Fruit fly (Drosophila melanogaster): ENCODE data around the gene CG3581.

The CG3581 gene

DNA sequence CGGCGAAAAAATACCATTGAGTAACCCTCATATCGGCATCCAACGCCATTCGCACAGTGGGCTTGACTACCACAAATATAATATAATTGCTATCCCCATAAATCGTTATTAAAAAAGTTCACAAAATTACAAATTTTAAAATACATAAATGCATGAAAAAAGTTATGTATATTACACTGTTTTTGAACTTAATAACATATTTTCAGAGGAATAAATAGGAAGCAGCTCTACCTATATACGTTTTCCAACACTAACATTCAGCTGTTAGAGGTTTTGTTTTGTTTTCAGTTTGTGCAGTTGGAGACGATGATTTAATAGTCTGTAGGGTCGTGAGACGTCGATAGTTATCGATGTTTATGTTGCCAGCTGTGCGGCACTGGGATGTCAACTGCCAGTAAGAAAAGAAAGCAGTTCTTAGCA lies 28.5 kb upstream of the CG3581 start, which contains the start of the genes Ino80 and Aptx (continued):
- no peak for TF ChIP-seq sd (tag; optimal IDR thresholded peaks at IDR 0.05)
- TF ChIP-seq tll (GFP tag; optimal IDR thresholded peaks at IDR 0.05), result peak; percentile 41 to 61
- TF ChIP-seq fd102C (GFP tag; optimal IDR thresholded peaks at IDR 0.05), result peak; percentile 66
- peak; percentile 95 for TF ChIP-seq CG10654 (GFP tag; optimal IDR thresholded peaks at IDR 0.05)
- TF ChIP-seq exex (tag; optimal IDR thresholded peaks at IDR 0.05), result peak; percentile 62
- TF ChIP-seq CG18262 (tag; optimal IDR thresholded peaks at IDR 0.05), result peak; percentile 93
- no peak for TF ChIP-seq CG17568 (GFP tag; optimal IDR thresholded peaks at IDR 0.05)
- peak; percentile 93 for TF ChIP-seq twi (tag; optimal IDR thresholded peaks at IDR 0.05)
- peak; percentile 90 for TF ChIP-seq hb (GFP tag; IDR thresholded peaks at IDR 0.05; ENCODE audit: partially characterized antibody)
- peak; percentile 55 for TF ChIP-seq kah (GFP tag; optimal IDR thresholded peaks at IDR 0.05)
- TF ChIP-seq Hmx (GFP tag; optimal IDR thresholded peaks at IDR 0.05), result peak; percentile 85
- peak; percentile 92 for TF ChIP-seq CG10209 (GFP tag; optimal IDR thresholded peaks at IDR 0.05)
- peak; percentile 92 for TF ChIP-seq CG11456 (GFP tag; IDR thresholded peaks at IDR 0.05)
- TF ChIP-seq stwl (tag; optimal IDR thresholded peaks at IDR 0.05), result peak; percentile 97
- TF ChIP-seq CG9727 (GFP tag; optimal IDR thresholded peaks at IDR 0.05), result peak; percentile 94
- TF ChIP-seq cas (GFP tag; IDR thresholded peaks at IDR 0.05), result peak; percentile 86
- TF ChIP-seq dan (GFP tag; IDR thresholded peaks at IDR 0.05), result peak; percentile 71; the same call in 1 of the 2 replicates
- peak; percentile 92 for TF ChIP-seq CG7556 (GFP tag; optimal IDR thresholded peaks at IDR 0.05)
- TF ChIP-seq ara (GFP tag; IDR thresholded peaks at IDR 0.05), result peak; percentile 90
- TF ChIP-seq ems (GFP tag; optimal IDR thresholded peaks at IDR 0.05), result peak; percentile 96
- TF ChIP-seq gcm (GFP tag; optimal IDR thresholded peaks at IDR 0.05), result no peak
- TF ChIP-seq Bteb2 (GFP tag; optimal IDR thresholded peaks at IDR 0.05), result peak; percentile 92
- peak; percentile 84 for TF ChIP-seq dati (GFP tag; IDR thresholded peaks at IDR 0.05)
- TF ChIP-seq Trl (optimal IDR thresholded peaks at IDR 0.05), result no peak
- TF ChIP-seq Trl (GFP tag; optimal IDR thresholded peaks at IDR 0.05), result peak; percentile 95
- peak; percentile 94 for TF ChIP-seq shn (GFP tag; optimal IDR thresholded peaks at IDR 0.05)
- peak; percentile 94 for TF ChIP-seq CG4820 (GFP tag; optimal IDR thresholded peaks at IDR 0.05)
- TF ChIP-seq yki (optimal IDR thresholded peaks at IDR 0.05), result no peak
- TF ChIP-seq Optix (GFP tag; IDR thresholded peaks at IDR 0.05), result peak; percentile 80; the same call in 2 of the 3 replicates
- TF ChIP-seq CG4617 (GFP tag; optimal IDR thresholded peaks at IDR 0.05; ENCODE audit: borderline replicate concordance), result peak; percentile 85
- TF ChIP-seq HmgZ (tag; optimal IDR thresholded peaks at IDR 0.05), result peak; percentile 94
- TF ChIP-seq Doc3 (GFP tag; IDR thresholded peaks at IDR 0.05; ENCODE audit: partially characterized antibody), result peak; percentile 85
- no peak for TF ChIP-seq hth (optimal IDR thresholded peaks at IDR 0.05)
- peak; percentile 91 for TF ChIP-seq CG3726 (GFP tag; IDR thresholded peaks at IDR 0.05)
- TF ChIP-seq nerfin-2 (GFP tag; IDR thresholded peaks at IDR 0.05; ENCODE audit: partially characterized antibody), result peak; percentile 91
- peak; percentile 90 for TF ChIP-seq CG11093 (GFP tag; IDR thresholded peaks at IDR 0.05)
- peak; percentile 96 for TF ChIP-seq HLH54F (GFP tag; optimal IDR thresholded peaks at IDR 0.05)
- TF ChIP-seq CoRest (tag; optimal IDR thresholded peaks at IDR 0.05), result peak; percentile 97
- peak; percentile 91 for TF ChIP-seq seq (GFP tag; IDR thresholded peaks at IDR 0.05)
- peak; percentile 92 for TF ChIP-seq H15 (GFP tag; IDR thresholded peaks at IDR 0.05)
- TF ChIP-seq toy (GFP tag; IDR thresholded peaks at IDR 0.05), result peak; percentile 77; the same call in 1 of the 2 replicates
- TF ChIP-seq Sry-δ (GFP tag; optimal IDR thresholded peaks at IDR 0.05), result peak; percentile 94
- peak; percentile 87 for TF ChIP-seq gt (GFP tag; IDR thresholded peaks at IDR 0.05)
- TF ChIP-seq CG7963 (GFP tag; IDR thresholded peaks at IDR 0.05; ENCODE audit: partially characterized antibody), result peak; percentile 93
- peak; percentile 82 for TF ChIP-seq psq (GFP tag; optimal IDR thresholded peaks at IDR 0.05)
- TF ChIP-seq Fer1 (GFP tag; optimal IDR thresholded peaks at IDR 0.05), result no peak
- TF ChIP-seq PHDP (tag; optimal IDR thresholded peaks at IDR 0.05), result no peak
- TF ChIP-seq tio (GFP tag; optimal IDR thresholded peaks at IDR 0.05), result peak; percentile 95
- peak; percentile 92 for TF ChIP-seq CG10979 (tag; optimal IDR thresholded peaks at IDR 0.05)
- peak; percentile 97 for TF ChIP-seq row (GFP tag; IDR thresholded peaks at IDR 0.05)
- peak; percentile 90 for TF ChIP-seq Gug (GFP tag; IDR thresholded peaks at IDR 0.05)
